Worm (Caenorhabditis elegans) whole organism, young adult: ENCODE results near the gene oops-1.

Source experiments
- B0035.1 ChIP-seq: sonication (generic microtip); optimal IDR thresholded peaks from 2 replicates; lab custom pipeline; 2016; ENCODE audit warnings: missing genetic modification characterization, mild to moderate bottlenecking, missing compliant biosample characterization, missing genotype, missing genetic modification reagents
- B0336.3 ChIP-seq: fragments of 200-800 bp; sonication (Bioruptor generic); IDR thresholded peaks from 2 replicates; pipeline ENCODE4 v1.3.6; 2022; ENCODE audit warnings: missing genetic modification characterization, missing compliant biosample characterization
- C06A6.2 ChIP-seq: fragments of 200-800 bp; sonication (Bioruptor generic); conservative IDR thresholded peaks from 2 replicates; pipeline ENCODE4 v1.3.6; 2022; ENCODE audit warnings: missing genetic modification characterization, missing compliant biosample characterization
- C17E4.6 ChIP-seq: fragments of 200-800 bp; sonication (Bioruptor generic); IDR thresholded peaks from 2 replicates; pipeline ENCODE4 v1.3.6; 2022; ENCODE audit warnings: missing genetic modification reagents, missing genetic modification characterization, missing compliant biosample characterization
- F22D6.2 ChIP-seq: sonication (generic microtip); optimal IDR thresholded peaks from 2 replicates; lab custom pipeline; 2016; ENCODE audit warnings: mild to moderate bottlenecking, missing genetic modification characterization, missing compliant biosample characterization
- F57C9.4 ChIP-seq: sonication (generic microtip); optimal IDR thresholded peaks from 2 replicates; lab custom pipeline; 2017; ENCODE audit warnings: mild to moderate bottlenecking, missing genetic modification characterization, missing compliant biosample characterization
- Y79H2A.3 ChIP-seq: fragments of 200-800 bp; sonication (Bioruptor generic); conservative IDR thresholded peaks from 2 replicates; pipeline ENCODE4 v1.3.6; 2022; ENCODE audit warnings: missing genetic modification reagents, missing genetic modification characterization, missing compliant biosample characterization
- Y95B8A.8 ChIP-seq: fragments of 200-800 bp; sonication (Bioruptor generic); IDR thresholded peaks from 2 replicates; pipeline ENCODE4 v1.3.6; 2022; ENCODE audit warnings: missing genetic modification reagents, missing genetic modification characterization, missing compliant biosample characterization
- akir-1 ChIP-seq: fragments of 200-800 bp; sonication (Bioruptor generic); optimal IDR thresholded peaks from 2 replicates; lab custom pipeline; 2018; ENCODE audit warnings: mild to moderate bottlenecking, missing genetic modification characterization, moderate library complexity, missing compliant biosample characterization
- atf-7 ChIP-seq: sonication (generic microtip); optimal IDR thresholded peaks from 2 replicates; lab custom pipeline; 2017; ENCODE audit warnings: mild to moderate bottlenecking, missing genetic modification characterization, missing compliant biosample characterization
- ccch-3 ChIP-seq: fragments of 200-800 bp; sonication (Bioruptor generic); optimal IDR thresholded peaks from 2 replicates; lab custom pipeline; 2018; ENCODE audit warnings: mild to moderate bottlenecking, missing genetic modification characterization, missing compliant biosample characterization
- ceh-27 ChIP-seq: fragments of 200-800 bp; sonication (Bioruptor generic); optimal IDR thresholded peaks from 2 replicates; lab custom pipeline; 2018; ENCODE audit warnings: mild to moderate bottlenecking, missing genetic modification characterization, moderate library complexity, missing compliant biosample characterization
- egl-44 ChIP-seq: fragments of 200-800 bp; sonication (Bioruptor generic); IDR thresholded peaks from 2 replicates; pipeline ENCODE4 v1.3.6; 2022; ENCODE audit warnings: missing genetic modification reagents, missing genetic modification characterization, missing compliant biosample characterization
- hlh-26 ChIP-seq: fragments of 200-800 bp; sonication (Bioruptor generic); conservative IDR thresholded peaks from 2 replicates; pipeline ENCODE4 v1.3.6; 2022; ENCODE audit warnings: missing genetic modification reagents, missing genetic modification characterization, missing compliant biosample characterization
- hmg-1.2 ChIP-seq: fragments of 200-800 bp; sonication (Bioruptor generic); IDR thresholded peaks from 2 replicates; pipeline ENCODE4 v1.3.6; 2022; ENCODE audit warnings: missing genetic modification reagents, missing genetic modification characterization, missing compliant biosample characterization
- hmg-20 ChIP-seq: fragments of 200-800 bp; sonication (Bioruptor generic); IDR thresholded peaks from 2 replicates; pipeline ENCODE4 v1.3.6; 2022; ENCODE audit warnings: missing genetic modification reagents, missing genetic modification characterization, missing compliant biosample characterization
- let-607 ChIP-seq, 2 experiments: fragments of 200-800 bp in 1 of 2; sonication (Bioruptor generic) in 1 of 2; sonication (generic microtip) in 1 of 2; optimal IDR thresholded peaks; 2 replicates each; lab custom pipeline; 2016 to 2018; ENCODE audit warnings: mild to moderate bottlenecking in 2 of 2, missing compliant biosample characterization in 2 of 2, missing genetic modification characterization in 2 of 2, moderate library complexity in 2 of 2, missing genotype in 1 of 2
- lin-40 ChIP-seq: sonication (generic microtip); optimal IDR thresholded peaks from 2 replicates; lab custom pipeline; 2016; ENCODE audit warnings: missing genetic modification characterization, mild to moderate bottlenecking, missing compliant biosample characterization, missing genotype, missing genetic modification reagents
- lsy-27 ChIP-seq: sonication (generic microtip); optimal IDR thresholded peaks from 2 replicates; lab custom pipeline; 2017; ENCODE audit warnings: missing genetic modification characterization, mild to moderate bottlenecking, missing compliant biosample characterization, antibody characterized with exemption, missing genotype, borderline replicate concordance; ENCODE audit not compliant: insufficient read depth
- madf-10 ChIP-seq: sonication (generic microtip); optimal IDR thresholded peaks from 2 replicates; lab custom pipeline; 2016; ENCODE audit warnings: mild to moderate bottlenecking, missing genetic modification characterization, missing compliant biosample characterization
- madf-8 ChIP-seq: fragments of 200-800 bp; sonication (Bioruptor generic); conservative IDR thresholded peaks from 2 replicates; pipeline ENCODE4 v1.3.6; 2022; ENCODE audit warnings: missing genetic modification reagents, missing genetic modification characterization, missing compliant biosample characterization
- nhr-27 ChIP-seq: fragments of 200-800 bp; sonication (Bioruptor generic); optimal IDR thresholded peaks from 2 replicates; lab custom pipeline; 2018; ENCODE audit warnings: mild to moderate bottlenecking, missing genetic modification characterization, moderate library complexity, missing compliant biosample characterization
- rcor-1 ChIP-seq: fragments of 200-800 bp; sonication (Bioruptor generic); IDR thresholded peaks from 2 replicates; pipeline ENCODE4 v1.3.6; 2022; ENCODE audit warnings: missing genetic modification reagents, missing genetic modification characterization, missing compliant biosample characterization
- repo-1 ChIP-seq: sonication (generic microtip); optimal IDR thresholded peaks from 2 replicates; lab custom pipeline; 2017; ENCODE audit warnings: mild to moderate bottlenecking, missing genetic modification characterization, missing compliant biosample characterization
- sea-2 ChIP-seq: fragments of 200-800 bp; sonication (Bioruptor generic); IDR thresholded peaks from 2 replicates; pipeline ENCODE4 v1.3.6; 2022; ENCODE audit warnings: missing genetic modification characterization, missing compliant biosample characterization
- snpc-4 ChIP-seq, 5 experiments: fragments of 150-350 bp in 1 of 5; sonication (generic microtip) in 4 of 5; optimal IDR thresholded peaks; 2 replicates each; lab custom pipeline; 2014 to 2018; ENCODE audit warnings: missing genetic modification characterization in 5 of 5, missing biosample characterization in 3 of 5, antibody characterized with exemption in 2 of 5, mild to moderate bottlenecking in 2 of 5, missing compliant biosample characterization in 2 of 5, missing genotype in 2 of 5, moderate library complexity in 2 of 5, missing genetic modification reagents in 1 of 5
- tbp1 ChIP-seq: fragments of 200-800 bp; sonication (Bioruptor generic); optimal IDR thresholded peaks from 2 replicates; lab custom pipeline; 2018; ENCODE audit warnings: mild to moderate bottlenecking, missing genetic modification characterization, missing compliant biosample characterization
- tlf-1 ChIP-seq: fragments of 200-800 bp; sonication (Bioruptor generic); optimal IDR thresholded peaks from 2 replicates; lab custom pipeline; 2018; ENCODE audit warnings: mild to moderate bottlenecking, missing genetic modification characterization, missing compliant biosample characterization
- unc-62 ChIP-seq: fragments of 150-350 bp; optimal IDR thresholded peaks from 2 replicates; lab custom pipeline; 2014; ENCODE audit warnings: missing biosample characterization, missing genetic modification reagents, missing genetic modification characterization
- xnd-1 ChIP-seq: sonication (generic microtip); optimal IDR thresholded peaks from 2 replicates; lab custom pipeline; 2016; ENCODE audit warnings: missing genotype, missing genetic modification reagents, missing genetic modification characterization, missing compliant biosample characterization
- ztf-26 ChIP-seq: sonication (generic microtip); optimal IDR thresholded peaks from 2 replicates; lab custom pipeline; 2017; ENCODE audit warnings: missing genetic modification characterization, missing compliant biosample characterization
- ztf-28 ChIP-seq: fragments of 200-800 bp; sonication (Bioruptor generic); IDR thresholded peaks from 2 replicates; pipeline ENCODE4 v1.3.6; 2022; ENCODE audit warnings: missing genetic modification reagents, missing genetic modification characterization, missing compliant biosample characterization
- ztf-3 ChIP-seq: fragments of 200-800 bp; sonication (Bioruptor generic); optimal IDR thresholded peaks from 2 replicates; lab custom pipeline; 2018; ENCODE audit warnings: mild to moderate bottlenecking, missing genetic modification characterization, missing compliant biosample characterization
- ztf-6 ChIP-seq: fragments of 200-800 bp; sonication (Bioruptor generic); IDR thresholded peaks from 2 replicates; pipeline ENCODE4 v1.3.6; 2022; ENCODE audit warnings: missing genetic modification reagents, missing genetic modification characterization, missing compliant biosample characterization

oops-1 gene

ce11 chrIV:5859876-5860275 is 45.9 kb upstream of the oops-1 start, which contains the start of gene C06E7.4:
Gene C06E7.4 (minus strand): TSS chrIV:5859976.
- TF ChIP-seq ceh-27 (GFP tag; lab: Kevin White, UChicago), result no peak
- TF ChIP-seq C17E4.6 (GFP tag; lab: Robert Waterston, UW), result no peak
- TF ChIP-seq lsy-27 (tag; lab: Kevin White, UChicago), result no peak

- TF ChIP-seq sea-2 (no peak), hlh-26 (GFP tag; lab: Robert Waterston, UW) (no peak), C06A6.2 (GFP tag; lab: Robert Waterston, UW) (no peak), repo-1 (tag; lab: Kevin White, UChicago) (no peak), ztf-3 (GFP tag; lab: Kevin White, UChicago) (no peak), madf-8 (GFP tag; lab: Robert Waterston, UW) (no peak), rcor-1 (no peak), Y95B8A.8 (no peak), tbp1 (GFP tag; lab: Kevin White, UChicago) (no peak), nhr-27 (tag; lab: Kevin White, UChicago) (no peak), B0336.3 (GFP tag; lab: Robert Waterston, UW) (no peak), hmg-20 (GFP tag; lab: Robert Waterston, UW) (no peak), unc-62 (GFP tag; lab: Kevin White, UChicago) (no peak), xnd-1 (tag; lab: Kevin White, UChicago) (no peak), snpc-4 (GFP tag; optimal IDR thresholded peaks at IDR 0.05; lab: Kevin White, UChicago) (no peak), snpc-4 (tag; optimal IDR thresholded peaks at IDR 0.05; lab: Kevin White, UChicago) (no peak), C17E4.6 (GFP tag; lab: Robert Waterston, UW) (no peak), F57C9.4 (tag; lab: Kevin White, UChicago) (no peak), Y79H2A.3 (no peak), ztf-26 (tag; lab: Kevin White, UChicago) (no peak)
These were observed 44.3 kb upstream of the oops-1 start for ce11 chrIV:5858212-5858611.

- no peak for TF ChIP-seq egl-44 (GFP tag; lab: Robert Waterston, UW)
- no peak for TF ChIP-seq atf-7 (tag; lab: Kevin White, UChicago)
- TF ChIP-seq let-607 (tag; optimal IDR thresholded peaks at IDR 0.05; lab: Kevin White, UChicago), result no peak
- no peak for TF ChIP-seq ccch-3
- TF ChIP-seq repo-1 (tag; lab: Kevin White, UChicago), result no peak
- TF ChIP-seq ztf-28 (GFP tag; lab: Robert Waterston, UW), result no peak
- no peak for TF ChIP-seq hmg-1.2
- no peak for TF ChIP-seq F22D6.2 (tag; lab: Kevin White, UChicago)
- TF ChIP-seq rcor-1, result no peak
These were observed 43.0 kb upstream of the oops-1 start for ce11 chrIV:5856975-5857374.

ce11 chrIV:5855608-5856007 is 41.7 kb upstream of the oops-1 start:
- TF ChIP-seq lin-40 (tag; lab: Kevin White, UChicago), result no peak
- no peak for TF ChIP-seq ztf-6 (GFP tag; lab: Robert Waterston, UW)
- no peak for TF ChIP-seq madf-10 (tag; lab: Kevin White, UChicago)
- TF ChIP-seq tlf-1 (GFP tag; lab: Kevin White, UChicago), result no peak
- TF ChIP-seq akir-1 (GFP tag; lab: Kevin White, UChicago), result no peak
- no peak for TF ChIP-seq hmg-1.2
- no peak for TF ChIP-seq B0035.1 (tag; lab: Kevin White, UChicago)
- TF ChIP-seq, all 124 proteins: peak for 0
